Worm (Caenorhabditis elegans) whole organism, young adult: ENCODE measurements around the gene clc-32.

Experiments
- D2030.7 ChIP-seq: fragments of 200-800 bp; sonication (Bioruptor generic); IDR thresholded peaks from 2 replicates; pipeline ENCODE4 v1.3.6; 2022; ENCODE audit warnings: missing genetic modification reagents, missing genetic modification characterization, missing compliant biosample characterization
- F49E8.2 ChIP-seq: sonication (generic microtip); optimal IDR thresholded peaks from 3 replicates; lab custom pipeline; 2017; ENCODE audit warnings: missing genetic modification characterization, mild to moderate bottlenecking, missing compliant biosample characterization, antibody characterized with exemption, moderate library complexity; ENCODE audit not compliant: insufficient read depth
- F55B11.4 ChIP-seq: sonication (generic microtip); optimal IDR thresholded peaks from 2 replicates; lab custom pipeline; 2016; ENCODE audit warnings: missing compliant biosample characterization, missing genetic modification characterization, borderline replicate concordance; ENCODE audit not compliant: insufficient read depth
- atf-7 ChIP-seq: sonication (generic microtip); optimal IDR thresholded peaks from 2 replicates; lab custom pipeline; 2017; ENCODE audit warnings: mild to moderate bottlenecking, missing genetic modification characterization, missing compliant biosample characterization
- ceh-58 ChIP-seq: fragments of 200-800 bp; sonication (Bioruptor generic); IDR thresholded peaks from 2 replicates; pipeline ENCODE4 v1.3.6; 2022; ENCODE audit warnings: missing genetic modification characterization, missing compliant biosample characterization
- ceh-79 ChIP-seq: sonication (generic microtip); optimal IDR thresholded peaks from 2 replicates; lab custom pipeline; 2017; ENCODE audit warnings: mild to moderate bottlenecking, missing genetic modification characterization, missing compliant biosample characterization
- let-526 ChIP-seq: fragments of 200-800 bp; sonication (Bioruptor generic); IDR thresholded peaks from 2 replicates; pipeline ENCODE4 v1.3.6; 2022; ENCODE audit warnings: missing genetic modification reagents, missing genetic modification characterization, missing compliant biosample characterization
- lin-35 ChIP-seq, 3 experiments: fragments of 150-350 bp in 2 of 3; sonication (generic microtip) in 1 of 3; optimal IDR thresholded peaks; 2 replicates each; lab custom pipeline; 2014 to 2018; ENCODE audit warnings: missing biosample characterization in 3 of 3, missing genetic modification characterization in 3 of 3, missing genetic modification reagents in 3 of 3
- lir-1 ChIP-seq: fragments of 200-800 bp; sonication (Bioruptor generic); conservative IDR thresholded peaks from 2 replicates; pipeline ENCODE4 v1.3.6; 2022; ENCODE audit warnings: missing genetic modification reagents, missing genetic modification characterization, missing compliant biosample characterization
- lsy-27 ChIP-seq: sonication (generic microtip); optimal IDR thresholded peaks from 2 replicates; lab custom pipeline; 2017; ENCODE audit warnings: missing genetic modification characterization, mild to moderate bottlenecking, missing compliant biosample characterization, antibody characterized with exemption, missing genotype, borderline replicate concordance; ENCODE audit not compliant: insufficient read depth
- madf-6 ChIP-seq: fragments of 200-800 bp; sonication (Bioruptor generic); IDR thresholded peaks from 2 replicates; pipeline ENCODE4 v1.3.6; 2022; ENCODE audit warnings: missing genetic modification reagents, missing genetic modification characterization, missing compliant biosample characterization
- snpc-4 ChIP-seq, 5 experiments: fragments of 150-350 bp in 1 of 5; sonication (generic microtip) in 4 of 5; optimal IDR thresholded peaks; 2 replicates each; lab custom pipeline; 2014 to 2018; ENCODE audit warnings: missing genetic modification characterization in 5 of 5, missing biosample characterization in 3 of 5, antibody characterized with exemption in 2 of 5, mild to moderate bottlenecking in 2 of 5, missing compliant biosample characterization in 2 of 5, missing genotype in 2 of 5, moderate library complexity in 2 of 5, missing genetic modification reagents in 1 of 5
- ztf-3 ChIP-seq: fragments of 200-800 bp; sonication (Bioruptor generic); optimal IDR thresholded peaks from 2 replicates; lab custom pipeline; 2018; ENCODE audit warnings: mild to moderate bottlenecking, missing genetic modification characterization, missing compliant biosample characterization

ce11 chrV:16171721-16172120 lies 30.8 kb upstream of the clc-32 start, which contains the start of gene K05D4.9:
- TF ChIP-seq ceh-79 (tag; lab: Kevin White, UChicago) (no peak), F49E8.2 (tag; lab: Kevin White, UChicago) (no peak), lsy-27 (tag; lab: Kevin White, UChicago) (no peak), lin-35 (GFP tag; optimal IDR thresholded peaks at IDR 0.05; lab: Kevin White, UChicago) (no peak), ztf-3 (GFP tag; lab: Kevin White, UChicago) (no peak), D2030.7 (GFP tag; lab: Robert Waterston, UW) (no peak), F55B11.4 (no peak), ceh-58 (GFP tag; lab: Robert Waterston, UW) (no peak), atf-7 (tag; lab: Kevin White, UChicago) (no peak), madf-6 (GFP tag; lab: Robert Waterston, UW) (no peak), snpc-4 (GFP tag; optimal IDR thresholded peaks at IDR 0.05; lab: Kevin White, UChicago) (no peak), snpc-4 (tag; optimal IDR thresholded peaks at IDR 0.05; lab: Kevin White, UChicago) (no peak), let-526 (GFP tag; lab: Robert Waterston, UW) (no peak), lir-1 (GFP tag; lab: Robert Waterston, UW) (no peak)
